Worm (Caenorhabditis elegans) whole organism, L2 larva: Measurements from ENCODE around the gene polk-1.

ENCODE experiments used
- C34F6.9 ChIP-seq: fragments of 150-350 bp; optimal IDR thresholded peaks from 2 replicates; lab custom pipeline; 2014; ENCODE audit warnings: missing biosample characterization, missing genetic modification characterization
- F13H6.1 ChIP-seq: sonication (generic microtip); optimal IDR thresholded peaks from 2 replicates; lab custom pipeline; 2016; ENCODE audit warnings: missing genetic modification characterization, missing compliant biosample characterization
- R02D3.7 ChIP-seq: fragments of 150-350 bp; optimal IDR thresholded peaks from 2 replicates; lab custom pipeline; 2014; ENCODE audit warnings: missing biosample characterization, missing genetic modification characterization
- Y55F3AM.14 ChIP-seq: fragments of 200-800 bp; sonication (Bioruptor generic); optimal IDR thresholded peaks from 2 replicates; lab custom pipeline; 2018; ENCODE audit warnings: mild to moderate bottlenecking, missing genetic modification characterization, missing compliant biosample characterization
- alr-1 ChIP-seq: fragments of 150-350 bp; optimal IDR thresholded peaks from 2 replicates; lab custom pipeline; 2014; ENCODE audit warnings: missing biosample characterization, missing genetic modification characterization
- aly-2 ChIP-seq: fragments of 150-350 bp; optimal IDR thresholded peaks from 2 replicates; lab custom pipeline; 2014; ENCODE audit warnings: missing biosample characterization, missing genetic modification characterization
- blmp-1 ChIP-seq: sonication (generic microtip); optimal IDR thresholded peaks from 2 replicates; lab custom pipeline; 2017; ENCODE audit warnings: missing genetic modification characterization, mild to moderate bottlenecking, missing compliant biosample characterization, antibody characterized with exemption, moderate library complexity; ENCODE audit not compliant: insufficient read depth
- ceh-16 ChIP-seq: fragments of 150-350 bp; optimal IDR thresholded peaks from 2 replicates; lab custom pipeline; 2014; ENCODE audit warnings: missing biosample characterization, missing genetic modification characterization
- ceh-82 ChIP-seq: fragments of 150-350 bp; optimal IDR thresholded peaks from 2 replicates; lab custom pipeline; 2014; ENCODE audit warnings: missing biosample characterization, missing genetic modification characterization
- elt-3 ChIP-seq: sonication (generic microtip); optimal IDR thresholded peaks from 2 replicates; lab custom pipeline; 2017; ENCODE audit warnings: missing biosample characterization, missing genetic modification characterization
- fos-1 ChIP-seq: fragments of 150-350 bp; optimal IDR thresholded peaks from 2 replicates; lab custom pipeline; 2014; ENCODE audit warnings: missing biosample characterization, missing genetic modification characterization
- gmeb-1 ChIP-seq: fragments of 150-350 bp; optimal IDR thresholded peaks from 2 replicates; lab custom pipeline; 2014; ENCODE audit warnings: missing biosample characterization, missing genetic modification characterization
- lin-11 ChIP-seq: fragments of 150-350 bp; sonication (generic microtip); optimal IDR thresholded peaks from 2 replicates; lab custom pipeline; 2014; ENCODE audit warnings: missing biosample characterization, missing genetic modification characterization, inconsistent platforms, mixed read lengths
- lin-13 ChIP-seq: fragments of 150-350 bp; optimal IDR thresholded peaks from 2 replicates; lab custom pipeline; 2014; ENCODE audit warnings: missing biosample characterization, missing genetic modification reagents, missing genetic modification characterization
- lsy-2 ChIP-seq, 2 experiments: fragments of 150-350 bp in 1 of 2; sonication (generic microtip) in 1 of 2; optimal IDR thresholded peaks; 2 replicates each; lab custom pipeline; 2014 to 2017; ENCODE audit warnings: missing biosample characterization in 2 of 2, missing genetic modification characterization in 2 of 2
- mab-5 ChIP-seq: fragments of 150-350 bp; optimal IDR thresholded peaks from 2 replicates; lab custom pipeline; 2014; ENCODE audit warnings: missing biosample characterization, missing genetic modification characterization
- mdl-1 ChIP-seq, 2 experiments: fragments of 150-350 bp in 1 of 2; sonication (generic microtip) in 1 of 2; optimal IDR thresholded peaks; 2 replicates each; lab custom pipeline; 2017; ENCODE audit warnings: missing biosample characterization in 2 of 2, missing genetic modification characterization in 2 of 2
- nhr-10 ChIP-seq: sonication (generic microtip); optimal IDR thresholded peaks from 2 replicates; lab custom pipeline; 2017; ENCODE audit warnings: missing biosample characterization, missing genetic modification characterization
- nhr-129 ChIP-seq: fragments of 150-350 bp; optimal IDR thresholded peaks from 2 replicates; lab custom pipeline; 2014; ENCODE audit warnings: missing biosample characterization, missing genetic modification characterization
- nhr-21 ChIP-seq: fragments of 150-350 bp; optimal IDR thresholded peaks from 2 replicates; lab custom pipeline; 2014; ENCODE audit warnings: missing biosample characterization, missing genetic modification characterization
- nhr-23 ChIP-seq: fragments of 150-350 bp; optimal IDR thresholded peaks from 2 replicates; lab custom pipeline; 2014; ENCODE audit warnings: missing biosample characterization, missing genetic modification reagents, missing genetic modification characterization
- nhr-25 ChIP-seq: fragments of 150-350 bp; sonication (generic microtip); optimal IDR thresholded peaks from 3 replicates; lab custom pipeline; 2014; ENCODE audit warnings: missing biosample characterization, missing genetic modification characterization
- nhr-77 ChIP-seq: fragments of 150-350 bp; optimal IDR thresholded peaks from 2 replicates; lab custom pipeline; 2014; ENCODE audit warnings: missing biosample characterization, missing genetic modification characterization
- sem-4 ChIP-seq: fragments of 150-350 bp; optimal IDR thresholded peaks from 2 replicates; lab custom pipeline; 2014; ENCODE audit warnings: missing biosample characterization, missing genetic modification reagents, missing genetic modification characterization
- skn-1 ChIP-seq: sonication (generic microtip); optimal IDR thresholded peaks from 2 replicates; lab custom pipeline; 2017; ENCODE audit warnings: missing biosample characterization, missing genetic modification characterization
- sma-3 ChIP-seq: sonication (generic microtip); optimal IDR thresholded peaks from 2 replicates; lab custom pipeline; 2016; ENCODE audit warnings: missing genetic modification reagents, missing genetic modification characterization, missing compliant biosample characterization
- sma-9 ChIP-seq, 2 experiments: fragments of 150-350 bp in 1 of 2; sonication (generic microtip) in 1 of 2; optimal IDR thresholded peaks; 2 replicates each; lab custom pipeline; 2014 to 2016; ENCODE audit warnings: missing genetic modification characterization in 2 of 2, mild to moderate bottlenecking in 1 of 2, missing biosample characterization in 1 of 2, missing compliant biosample characterization in 1 of 2, missing genetic modification reagents in 1 of 2, moderate library complexity in 1 of 2
- snpc-4 ChIP-seq: fragments of 150-350 bp; optimal IDR thresholded peaks from 2 replicates; lab custom pipeline; 2014; ENCODE audit warnings: missing biosample characterization, missing genetic modification characterization
- unc-55 ChIP-seq: fragments of 150-350 bp; sonication (generic microtip); optimal IDR thresholded peaks from 3 replicates; lab custom pipeline; 2014; ENCODE audit warnings: missing biosample characterization, missing genetic modification reagents, missing genetic modification characterization
- unc-62 ChIP-seq: fragments of 150-350 bp; optimal IDR thresholded peaks from 2 replicates; lab custom pipeline; 2014; ENCODE audit warnings: missing biosample characterization, missing genetic modification reagents, missing genetic modification characterization
- zag-1 ChIP-seq: fragments of 150-350 bp; optimal IDR thresholded peaks from 2 replicates; lab custom pipeline; 2014; ENCODE audit warnings: missing biosample characterization, missing genetic modification characterization
- ztf-11 ChIP-seq: sonication (generic microtip); optimal IDR thresholded peaks from 2 replicates; lab custom pipeline; 2017; ENCODE audit warnings: missing biosample characterization, missing genetic modification characterization
- ztf-4 ChIP-seq: fragments of 150-350 bp; optimal IDR thresholded peaks from 2 replicates; lab custom pipeline; 2014; ENCODE audit warnings: missing biosample characterization, missing genetic modification characterization

polk-1 gene

DNA sequence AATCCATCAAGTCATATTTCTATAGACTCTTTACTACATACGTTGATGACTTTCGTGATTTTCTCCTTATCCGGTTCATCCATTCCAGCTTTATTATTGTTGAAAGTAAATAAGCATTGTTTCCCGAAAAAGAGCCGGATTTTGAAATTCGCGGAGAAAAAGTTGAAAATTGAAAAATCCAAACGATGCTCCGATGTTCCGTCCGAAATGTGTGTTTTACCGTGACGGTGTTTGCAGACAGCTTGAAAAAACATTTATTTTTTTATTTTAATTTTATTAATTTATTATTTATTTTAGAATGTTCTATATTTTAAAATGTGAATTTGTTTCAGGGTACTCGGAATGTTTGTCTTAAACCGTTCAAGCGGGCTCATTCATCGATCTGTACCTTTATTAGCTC is 2.4 kb upstream of the polk-1 start, which contains the start of gene dnj-10:
dnj-10 (plus strand) TSS at position 333 of the 400 bp plus-strand sequence.
- peak; percentile 55 to 88 for TF ChIP-seq lsy-2 (tag; optimal IDR thresholded peaks at IDR 0.05; lab: Kevin White, UChicago)
- TF ChIP-seq fos-1 = peak; percentile 17
- TF ChIP-seq gmeb-1 (tag; lab: Kevin White, UChicago) = peak; percentile 89
- peak; percentile 41 for TF ChIP-seq sma-3 (GFP tag; lab: Kevin White, UChicago)
- TF ChIP-seq C34F6.9 (tag; lab: Kevin White, UChicago) = peak; percentile 79
- TF ChIP-seq nhr-10 (tag; lab: Kevin White, UChicago) = no peak
- TF ChIP-seq nhr-129 (tag; lab: Kevin White, UChicago) = peak; percentile 19
- TF ChIP-seq lin-13 (GFP tag; lab: Kevin White, UChicago) = peak; percentile 53
- TF ChIP-seq unc-55 = peak; percentile 88
- peak; percentile 23 for TF ChIP-seq lin-11
- peak; percentile 55 for TF ChIP-seq sma-9 (GFP tag; optimal IDR thresholded peaks at IDR 0.05; lab: Kevin White, UChicago)
- TF ChIP-seq sma-9 (tag; optimal IDR thresholded peaks at IDR 0.05; lab: Kevin White, UChicago) = no peak
- no peak for TF ChIP-seq F13H6.1 (tag; lab: Kevin White, UChicago)
- no peak for TF ChIP-seq mab-5 (tag; lab: Kevin White, UChicago)
- TF ChIP-seq, all 48 proteins: peak for 10

DNA sequence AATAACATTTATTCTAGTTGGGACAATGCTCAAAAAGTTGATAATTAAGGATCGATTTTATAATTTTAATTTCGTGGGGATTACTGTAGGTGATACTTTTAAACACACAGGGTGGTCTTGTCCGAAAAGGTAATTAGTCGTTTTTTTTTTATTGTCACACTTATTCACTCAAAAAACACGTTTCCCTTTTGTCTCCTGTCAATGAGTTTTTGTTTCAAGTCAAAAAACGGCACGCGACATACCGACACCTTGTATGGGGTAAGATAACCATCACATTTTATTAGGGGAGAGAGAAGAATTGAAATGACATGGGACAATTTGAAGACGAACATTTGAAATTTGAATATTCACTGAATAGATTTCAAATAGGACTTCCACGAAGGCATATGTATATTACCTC is 3.3 kb downstream of the polk-1 start:
- TF ChIP-seq elt-3 (tag; lab: Kevin White, UChicago) = no peak
- no peak for TF ChIP-seq ceh-82 (tag; lab: Kevin White, UChicago)

DNA sequence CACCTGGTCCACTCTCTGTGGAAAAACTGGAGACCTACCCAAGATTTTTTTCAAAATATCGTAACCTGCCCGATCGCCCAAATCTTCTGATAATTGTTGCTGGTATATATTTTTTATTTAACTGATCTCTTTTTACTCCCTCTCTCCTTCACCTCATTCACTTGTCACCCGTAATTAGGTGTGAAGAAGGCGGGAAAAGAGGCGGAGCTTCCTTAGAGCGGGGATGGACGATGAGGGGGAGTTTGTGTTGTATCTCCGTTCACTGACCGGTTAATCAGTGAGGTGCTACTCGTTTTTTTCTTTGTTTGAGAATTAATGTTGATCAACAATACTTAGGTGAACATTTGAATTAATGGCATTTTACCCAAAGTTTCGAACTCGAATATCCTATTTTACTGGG is 6.0 kb downstream of the polk-1 start, which contains the start of gene ceh-16:
ceh-16 (plus strand) TSS at position 301 of the 400 bp plus-strand sequence.
- TF ChIP-seq fos-1 (no peak), nhr-77 (no peak), Y55F3AM.14 (no peak), ztf-4 (tag; lab: Kevin White, UChicago) (no peak), ztf-11 (tag; lab: Kevin White, UChicago) (no peak), nhr-21 (tag; lab: Kevin White, UChicago) (no peak), lin-13 (GFP tag; lab: Kevin White, UChicago) (no peak), mab-5 (tag; lab: Kevin White, UChicago) (no peak), mdl-1 (tag; optimal IDR thresholded peaks at IDR 0.05; lab: Kevin White, UChicago) (no peak), aly-2 (no peak), blmp-1 (no peak), nhr-23 (tag; lab: Kevin White, UChicago) (no peak), unc-62 (GFP tag; lab: Kevin White, UChicago) (no peak), ceh-82 (tag; lab: Kevin White, UChicago) (no peak), alr-1 (tag; lab: Kevin White, UChicago) (no peak), lsy-2 (tag; optimal IDR thresholded peaks at IDR 0.05; lab: Kevin White, UChicago) (no peak), skn-1 (no peak), zag-1 (tag; lab: Kevin White, UChicago) (no peak)

DNA sequence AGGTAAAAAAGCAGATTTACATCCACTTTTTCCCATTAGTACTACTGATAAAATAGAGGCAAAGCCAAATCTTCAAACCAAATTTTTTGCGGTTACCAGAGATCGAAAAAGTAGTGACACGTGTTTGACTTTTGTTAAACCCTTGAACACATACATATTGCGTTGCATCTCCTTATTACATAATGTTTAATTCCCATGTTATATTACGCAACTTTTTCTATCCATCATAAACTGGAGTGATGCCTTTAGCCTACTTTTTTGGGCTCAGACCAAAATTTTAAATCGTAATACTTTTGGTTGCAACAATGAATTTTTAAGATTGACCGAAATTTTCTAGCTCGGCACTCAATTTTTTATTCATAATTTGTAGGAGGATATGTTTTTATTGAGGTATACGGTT is 6.4 kb downstream of the polk-1 start:
- TF ChIP-seq ceh-16 (tag; lab: Kevin White, UChicago) (no peak), zag-1 (tag; lab: Kevin White, UChicago) (no peak), ztf-4 (tag; lab: Kevin White, UChicago) (no peak), nhr-10 (tag; lab: Kevin White, UChicago) (no peak), snpc-4 (tag; lab: Kevin White, UChicago) (no peak), nhr-23 (tag; lab: Kevin White, UChicago) (no peak), unc-62 (GFP tag; lab: Kevin White, UChicago) (no peak), R02D3.7 (tag; lab: Kevin White, UChicago) (no peak), sem-4 (tag; lab: Kevin White, UChicago) (no peak), sma-3 (GFP tag; lab: Kevin White, UChicago) (no peak), skn-1 (no peak)

DNA sequence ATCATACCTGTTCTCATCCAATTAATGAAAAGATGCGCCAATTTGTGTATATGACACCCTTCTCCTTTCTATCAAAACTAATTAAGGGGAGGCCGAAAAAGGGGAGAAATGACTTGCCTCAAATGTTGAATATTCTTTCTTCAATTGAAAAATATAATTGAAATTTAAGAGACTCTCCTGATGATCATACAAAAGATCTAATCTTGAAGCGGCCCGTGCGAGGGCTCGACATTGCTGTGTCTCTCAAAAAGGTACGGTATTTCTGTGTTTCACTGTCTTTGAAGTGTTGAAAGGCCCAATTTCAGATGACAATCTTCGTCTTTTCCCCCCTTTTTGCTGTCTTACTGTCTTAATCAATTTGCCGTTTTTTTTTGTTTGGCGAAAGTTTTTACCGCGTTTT is 7.4 kb downstream of the polk-1 start:
- no peak for TF ChIP-seq C34F6.9 (tag; lab: Kevin White, UChicago)
- TF ChIP-seq lsy-2 (tag; optimal IDR thresholded peaks at IDR 0.05; lab: Kevin White, UChicago) = peak in 1 of 2 experiments; percentile 14
- peak; percentile 58 for TF ChIP-seq nhr-25 (tag; lab: Kevin White, UChicago)
